Worm (Caenorhabditis elegans) whole organism, early embryonic: ENCODE data around the gene idpb-3.

ENCODE experiments used
- B0310.2 ChIP-seq: sonication (generic microtip); optimal IDR thresholded peaks from 2 replicates; lab custom pipeline; 2016; ENCODE audit warnings: mild to moderate bottlenecking, missing genetic modification characterization, missing compliant biosample characterization
- ama-1 ChIP-seq: fragments of 150-350 bp; optimal IDR thresholded peaks from 2 replicates; lab custom pipeline; 2014
- ets-7 ChIP-seq: sonication (generic microtip); optimal IDR thresholded peaks from 2 replicates; lab custom pipeline; 2016; ENCODE audit warnings: missing genotype, missing genetic modification characterization, missing compliant biosample characterization
- flt-1 ChIP-seq: fragments of 200-800 bp; sonication (Bioruptor generic); IDR thresholded peaks from 2 replicates; pipeline ENCODE4 v1.3.6; 2022; ENCODE audit warnings: missing genetic modification characterization, missing compliant biosample characterization
- hmbx-1 ChIP-seq: sonication (generic microtip); optimal IDR thresholded peaks from 2 replicates; lab custom pipeline; 2016; ENCODE audit warnings: mild to moderate bottlenecking, missing genetic modification characterization, missing compliant biosample characterization
- hmg-4 ChIP-seq: fragments of 200-800 bp; sonication (Bioruptor generic); optimal IDR thresholded peaks from 2 replicates; lab custom pipeline; 2018; ENCODE audit warnings: mild to moderate bottlenecking, missing genetic modification characterization, missing compliant biosample characterization
- hnd-1 ChIP-seq: sonication (generic microtip); optimal IDR thresholded peaks from 2 replicates; lab custom pipeline; 2016; ENCODE audit warnings: missing genetic modification characterization, missing compliant biosample characterization
- scrt-1 ChIP-seq: fragments of 200-800 bp; sonication (Bioruptor generic); IDR thresholded peaks from 2 replicates; pipeline ENCODE4 v1.3.6; 2022; ENCODE audit warnings: missing genetic modification characterization, missing compliant biosample characterization
- sea-1 ChIP-seq: fragments of 200-800 bp; sonication (Bioruptor generic); conservative IDR thresholded peaks from 2 replicates; pipeline ENCODE4 v1.3.6; 2022; ENCODE audit warnings: missing genetic modification characterization, missing compliant biosample characterization
- tbx-37 ChIP-seq: fragments of 200-800 bp; sonication (Bioruptor generic); conservative IDR thresholded peaks from 2 replicates; pipeline ENCODE4 v1.3.6; 2022; ENCODE audit warnings: missing genetic modification reagents, missing genetic modification characterization, missing compliant biosample characterization
- tra-4 ChIP-seq: sonication (generic microtip); optimal IDR thresholded peaks from 2 replicates; lab custom pipeline; 2017; ENCODE audit warnings: missing genetic modification characterization, missing compliant biosample characterization

ce11 chrII:5092362-5093281 is 9.0 kb downstream of the idpb-3 start, which contains the start of gene C04G6.2:
- TF ChIP-seq flt-1 (no peak), hmbx-1 (tag; lab: Kevin White, UChicago) (no peak), sea-1 (GFP tag; lab: Robert Waterston, UW) (no peak), hmg-4 (GFP tag; lab: Kevin White, UChicago) (no peak), ets-7 (tag; lab: Kevin White, UChicago) (no peak), B0310.2 (no peak), ama-1 (lab: Kevin White, UChicago) (no peak), hnd-1 (tag; lab: Kevin White, UChicago) (no peak), tbx-37 (GFP tag; lab: Robert Waterston, UW) (no peak), scrt-1 (no peak), tra-4 (tag; lab: Kevin White, UChicago) (no peak)
